Worm (Caenorhabditis elegans): ENCODE data around the gene srd-68.

Gene srd-68

DNA sequence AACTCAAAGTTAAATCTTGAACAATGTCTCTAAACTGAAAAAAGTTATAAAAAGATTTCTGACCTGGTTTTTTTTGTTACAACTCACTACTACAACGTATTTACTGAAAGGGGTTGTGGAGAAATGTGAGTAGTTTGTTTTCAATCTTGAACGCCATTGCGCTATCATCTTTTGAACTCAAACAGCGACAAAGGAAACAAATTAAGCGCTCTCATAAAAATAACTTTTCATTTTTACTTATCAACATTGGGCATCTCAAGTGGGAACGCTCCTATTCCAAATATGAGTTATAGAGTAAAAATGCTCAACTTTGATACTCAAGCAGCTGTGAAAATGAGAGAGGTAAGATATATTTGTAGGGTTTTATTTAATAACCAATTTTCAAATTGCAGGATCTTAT is 9.2 kb downstream of the srd-68 start, which contains the start of gene F09C6.15:
Gene F09C6.15, plus strand, starts transcription at position 301 of the 400 bp plus-strand sequence.
- TF ChIP-seq nhr-28 (tag; optimal IDR thresholded peaks at IDR 0.05) (no peak), sptf-1 (tag; optimal IDR thresholded peaks at IDR 0.05) (no peak), zip-8 (tag; optimal IDR thresholded peaks at IDR 0.05) (no peak), unc-39 (tag; optimal IDR thresholded peaks at IDR 0.05) (no peak), ztf-11 (tag; optimal IDR thresholded peaks at IDR 0.05) (no peak), bed-3 (GFP tag; optimal IDR thresholded peaks at IDR 0.05) (no peak), unc-120 (tag; optimal IDR thresholded peaks at IDR 0.05; ENCODE audit: poor library complexity, severe bottlenecking) (no peak), elt-1 (tag; optimal IDR thresholded peaks at IDR 0.05; ENCODE audit: borderline replicate concordance, insufficient read depth) (no peak), snpc-4 (tag; optimal IDR thresholded peaks at IDR 0.05) (no peak), blmp-1 (tag; optimal IDR thresholded peaks at IDR 0.05) (no peak), mab-5 (tag; optimal IDR thresholded peaks at IDR 0.05) (no peak), flh-1 (GFP tag; optimal IDR thresholded peaks at IDR 0.05) (no peak)

DNA sequence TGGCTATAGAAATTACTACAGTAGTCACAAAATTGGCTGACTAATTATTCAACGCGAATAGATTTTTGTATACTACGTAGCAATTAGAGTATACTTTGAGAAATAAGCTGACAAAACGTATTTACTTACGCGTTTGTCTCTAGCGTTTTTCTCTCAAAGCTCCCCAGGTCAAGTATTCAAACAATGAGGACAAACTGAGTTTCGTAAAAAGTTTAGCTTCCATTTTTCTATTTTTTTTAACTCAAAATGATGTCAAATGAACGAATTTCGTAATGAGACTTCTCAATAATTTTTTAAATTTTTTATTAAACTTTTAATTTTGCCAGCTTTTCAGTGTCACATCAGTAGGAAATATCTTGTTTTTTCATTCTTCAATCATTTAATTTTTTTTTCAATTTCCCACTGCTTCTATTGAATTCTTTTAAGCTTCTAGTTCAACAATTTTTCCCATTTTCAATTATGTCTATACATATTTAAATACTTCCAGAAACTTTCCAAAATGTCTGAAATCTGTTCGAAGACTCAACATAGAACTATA is 13.8 kb downstream of the srd-68 start, which contains the start of the genes ifas-2 and fbxa-44:
Gene ifas-2, minus strand, starts transcription at position 101 of the 538 bp plus-strand sequence.
Gene fbxa-44, plus strand, starts transcription at position 488 of the 538 bp plus-strand sequence.
- no peak for TF ChIP-seq ceh-83 (GFP tag; optimal IDR thresholded peaks at IDR 0.05)
- TF ChIP-seq pha-4 (tag; optimal IDR thresholded peaks at IDR 0.05) = no peak
- no peak for TF ChIP-seq drap-1 (GFP tag; optimal IDR thresholded peaks at IDR 0.05)
- TF ChIP-seq nhr-28 (tag; optimal IDR thresholded peaks at IDR 0.05) = no peak
- TF ChIP-seq nhr-12 (tag; optimal IDR thresholded peaks at IDR 0.05) = no peak
- TF ChIP-seq mep-1 (tag; optimal IDR thresholded peaks at IDR 0.05) = no peak
- no peak for TF ChIP-seq elt-1 (tag; optimal IDR thresholded peaks at IDR 0.05; ENCODE audit: borderline replicate concordance, insufficient read depth)
- no peak for TF ChIP-seq blmp-1 (tag; optimal IDR thresholded peaks at IDR 0.05)
- TF ChIP-seq zip-8 (tag; optimal IDR thresholded peaks at IDR 0.05) = no peak
- TF ChIP-seq lin-32 (GFP tag; optimal IDR thresholded peaks at IDR 0.05) = no peak
- no peak for TF ChIP-seq flh-1 (GFP tag; optimal IDR thresholded peaks at IDR 0.05)
- TF ChIP-seq tbx-8 (GFP tag; optimal IDR thresholded peaks at IDR 0.05) = no peak
- no peak for TF ChIP-seq M03D4.4 (tag; optimal IDR thresholded peaks at IDR 0.05)
- no peak for TF ChIP-seq bed-3 (GFP tag; optimal IDR thresholded peaks at IDR 0.05)
- no peak for TF ChIP-seq sem-2 (GFP tag; optimal IDR thresholded peaks at IDR 0.05)

DNA sequence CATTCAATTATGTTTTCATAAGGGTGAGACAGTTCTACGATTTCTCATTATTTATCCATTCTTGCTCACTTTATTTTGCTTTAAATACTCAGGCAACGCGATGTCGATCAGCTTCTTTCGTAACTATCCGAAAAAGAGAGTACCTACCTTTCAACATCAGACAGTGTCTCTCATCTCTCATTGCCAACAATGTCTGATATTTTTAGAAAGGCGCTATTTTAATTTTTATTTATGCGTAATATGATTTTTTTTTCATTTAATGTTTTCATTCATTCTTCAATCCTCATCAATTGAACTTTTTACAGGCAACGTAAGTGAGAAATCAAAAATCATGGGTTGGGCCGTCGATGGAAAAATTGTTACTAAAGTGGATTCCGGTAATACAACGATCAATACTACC is 17.9 kb downstream of the srd-68 start, which contains the start of gene F09C6.13:
Gene F09C6.13, plus strand, starts transcription at position 301 of the 400 bp plus-strand sequence.
- TF ChIP-seq nhr-2 (tag; optimal IDR thresholded peaks at IDR 0.05) = no peak
- no peak for TF ChIP-seq unc-39 (tag; optimal IDR thresholded peaks at IDR 0.05)
- TF ChIP-seq snpc-4 (tag; optimal IDR thresholded peaks at IDR 0.05) = no peak
- TF ChIP-seq ceh-83 (GFP tag; optimal IDR thresholded peaks at IDR 0.05) = no peak
- no peak for TF ChIP-seq elt-1 (tag; optimal IDR thresholded peaks at IDR 0.05; ENCODE audit: borderline replicate concordance, insufficient read depth)
- no peak for TF ChIP-seq nhr-237 (tag; optimal IDR thresholded peaks at IDR 0.05)
- TF ChIP-seq lin-32 (GFP tag; optimal IDR thresholded peaks at IDR 0.05) = no peak
- TF ChIP-seq pha-4 (tag; optimal IDR thresholded peaks at IDR 0.05) = no peak
- TF ChIP-seq cnd-1 (tag; optimal IDR thresholded peaks at IDR 0.05) = no peak
- no peak for TF ChIP-seq flh-1 (GFP tag; optimal IDR thresholded peaks at IDR 0.05)
- no peak for TF ChIP-seq ztf-11 (tag; optimal IDR thresholded peaks at IDR 0.05)
- no peak for TF ChIP-seq ceh-39 (tag; optimal IDR thresholded peaks at IDR 0.05)
- no peak for TF ChIP-seq ham-2 (GFP tag; optimal IDR thresholded peaks at IDR 0.05)
- no peak for TF ChIP-seq nhr-28 (tag; optimal IDR thresholded peaks at IDR 0.05)

DNA sequence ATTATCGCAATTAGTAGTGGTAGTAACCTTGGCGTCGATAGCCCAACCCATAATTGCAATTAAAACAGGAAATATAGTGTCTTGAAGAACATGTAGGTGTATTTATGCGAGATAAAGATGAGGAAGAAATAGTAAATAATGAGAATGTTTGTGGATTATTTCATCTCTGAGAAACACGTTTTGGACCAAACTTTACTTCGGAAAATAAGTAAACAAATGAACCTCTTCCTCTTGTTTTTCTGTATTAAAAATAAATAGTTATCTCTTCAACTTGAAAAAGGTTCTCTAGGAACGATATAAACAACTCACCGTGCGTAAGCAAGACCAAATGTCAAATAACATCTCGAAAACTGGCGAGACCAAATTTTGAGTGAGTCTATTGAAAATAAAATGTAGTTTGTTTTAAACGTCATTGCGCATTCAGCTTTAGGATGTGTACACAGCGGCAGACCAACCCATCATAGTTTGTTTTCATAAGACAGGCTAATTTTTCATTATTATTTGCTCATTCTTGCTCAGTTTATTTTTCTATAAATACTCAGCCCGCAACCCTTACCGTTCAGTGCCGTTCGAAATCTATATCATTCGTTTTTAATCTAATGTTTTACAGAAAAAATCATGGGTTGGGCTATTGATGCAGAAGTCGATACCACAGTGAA is 20.2 kb downstream of the srd-68 start, which contains the start of the genes F09C6.11 and F09C6.12:
Gene F09C6.11, minus strand, starts transcription at position 51 of the 659 bp plus-strand sequence.
Gene F09C6.12, plus strand, starts transcription at position 609 of the 659 bp plus-strand sequence.
- TF ChIP-seq cnd-1 (tag; optimal IDR thresholded peaks at IDR 0.05) (no peak), unc-62 (GFP tag; optimal IDR thresholded peaks at IDR 0.05) (no peak), sptf-1 (tag; optimal IDR thresholded peaks at IDR 0.05) (no peak), pha-4 (tag; optimal IDR thresholded peaks at IDR 0.05) (no peak), zip-8 (tag; optimal IDR thresholded peaks at IDR 0.05) (no peak), hlh-1 (tag; optimal IDR thresholded peaks at IDR 0.05) (no peak), unc-120 (tag; optimal IDR thresholded peaks at IDR 0.05; ENCODE audit: poor library complexity, severe bottlenecking) (no peak), tbx-8 (GFP tag; optimal IDR thresholded peaks at IDR 0.05) (no peak), snpc-4 (tag; optimal IDR thresholded peaks at IDR 0.05) (no peak), elt-3 (tag; optimal IDR thresholded peaks at IDR 0.05) (no peak), ceh-83 (GFP tag; optimal IDR thresholded peaks at IDR 0.05) (no peak), flh-1 (GFP tag; optimal IDR thresholded peaks at IDR 0.05) (no peak), mab-5 (tag; optimal IDR thresholded peaks at IDR 0.05) (no peak)

Data from whole organism, mixed stage, embryonic.